Fruit fly (Drosophila melanogaster) whole organism, embryonic: ENCODE results near the gene Cat.

ENCODE experiments used
- C15 ChIP-seq: fragments of 200-800 bp; sonication (Bioruptor generic); IDR thresholded peaks from 3 replicates; pipeline ENCODE4 v1.3.6; 2022; ENCODE audit warnings: missing biosample characterization, missing genetic modification characterization
- CG1024 ChIP-seq: fragments of 200-800 bp; sonication (Bioruptor generic); IDR thresholded peaks from 2 replicates; pipeline ENCODE4 v1.3.6; 2022; ENCODE audit warnings: missing biosample characterization, missing genetic modification characterization
- CG11093 ChIP-seq: fragments of 200-800 bp; sonication (Bioruptor generic); IDR thresholded peaks from 3 replicates; pipeline ENCODE4 v1.3.6; 2022; ENCODE audit warnings: missing biosample characterization, missing genetic modification characterization
- CG12236 ChIP-seq: fragments of 200-800 bp; sonication (Bioruptor generic); optimal IDR thresholded peaks from 2 replicates; lab custom pipeline; 2016; ENCODE audit warnings: missing biosample characterization, missing genetic modification characterization
- CG12659 ChIP-seq: fragments of 200-800 bp; sonication (Bioruptor generic); optimal IDR thresholded peaks from 3 replicates; lab custom pipeline; 2017; ENCODE audit warnings: mild to moderate bottlenecking, missing biosample characterization, missing genetic modification reagents, missing genetic modification characterization
- CG13624 ChIP-seq: fragments of 200-800 bp; sonication (Bioruptor generic); optimal IDR thresholded peaks from 2 replicates; lab custom pipeline; 2016; ENCODE audit warnings: missing biosample characterization, missing genetic modification characterization
- CG13775 ChIP-seq: fragments of 200-800 bp; sonication (Bioruptor generic); optimal IDR thresholded peaks from 3 replicates; lab custom pipeline; 2017; ENCODE audit warnings: missing biosample characterization, mild to moderate bottlenecking, missing genetic modification characterization
- CG1603 ChIP-seq: fragments of 200-800 bp; sonication (Bioruptor generic); optimal IDR thresholded peaks from 2 replicates; lab custom pipeline; 2019; ENCODE audit warnings: missing biosample characterization, mild to moderate bottlenecking, missing genetic modification characterization, moderate library complexity
- CG17568 ChIP-seq: fragments of 200-800 bp; sonication (Bioruptor generic); optimal IDR thresholded peaks from 2 replicates; lab custom pipeline; 2018; ENCODE audit warnings: missing biosample characterization, mild to moderate bottlenecking, missing genetic modification characterization, moderate library complexity
- CG5953 ChIP-seq: fragments of 200-800 bp; sonication (Bioruptor generic); IDR thresholded peaks from 2 replicates; pipeline ENCODE4 v1.3.6; 2022; ENCODE audit warnings: missing biosample characterization, missing genetic modification characterization
- CG6254 ChIP-seq: fragments of 200-800 bp; sonication (Bioruptor generic); optimal IDR thresholded peaks from 3 replicates; lab custom pipeline; 2017; ENCODE audit warnings: mild to moderate bottlenecking, missing biosample characterization, missing genetic modification reagents, missing genetic modification characterization
- CG7271 ChIP-seq: fragments of 200-800 bp; sonication (Bioruptor generic); optimal IDR thresholded peaks from 2 replicates; lab custom pipeline; 2018; ENCODE audit warnings: missing biosample characterization, mild to moderate bottlenecking, missing genetic modification characterization, moderate library complexity
- CG7372 ChIP-seq: fragments of 200-800 bp; sonication (Bioruptor generic); IDR thresholded peaks from 2 replicates; pipeline ENCODE4 v1.3.6; 2022; ENCODE audit warnings: missing biosample characterization, missing genetic modification characterization
- CG7745 ChIP-seq: fragments of 200-800 bp; sonication (Bioruptor generic); optimal IDR thresholded peaks from 2 replicates; lab custom pipeline; 2018; ENCODE audit warnings: missing biosample characterization, mild to moderate bottlenecking, missing genetic modification characterization, moderate library complexity
- CG7987 ChIP-seq: fragments of 200-800 bp; sonication (Bioruptor generic); optimal IDR thresholded peaks from 2 replicates; lab custom pipeline; 2018; ENCODE audit warnings: missing biosample characterization, mild to moderate bottlenecking, missing genetic modification characterization, moderate library complexity
- CG8478 ChIP-seq: fragments of >200 bp; optimal IDR thresholded peaks from 2 replicates; lab custom pipeline; 2018
- CG9797 ChIP-seq: fragments of 200-800 bp; sonication (Bioruptor generic); optimal IDR thresholded peaks from 3 replicates; lab custom pipeline; 2018; ENCODE audit warnings: missing biosample characterization, mild to moderate bottlenecking, missing genetic modification characterization
- Dref ChIP-seq: fragments of 200-800 bp; sonication (Bioruptor generic); IDR thresholded peaks from 2 replicates; pipeline ENCODE4 v1.3.6; 2022; ENCODE audit warnings: missing biosample characterization, missing genetic modification characterization
- Fer1 ChIP-seq: fragments of 200-800 bp; sonication (Bioruptor generic); optimal IDR thresholded peaks from 2 replicates; lab custom pipeline; 2017; ENCODE audit warnings: missing biosample characterization, mild to moderate bottlenecking, missing genetic modification characterization
- HLH3B ChIP-seq: fragments of 200-800 bp; sonication (Bioruptor generic); IDR thresholded peaks from 2 replicates; pipeline ENCODE4 v1.3.6; 2022; ENCODE audit warnings: missing biosample characterization, missing genetic modification characterization
- Hand ChIP-seq: fragments of 200-800 bp; sonication (Bioruptor generic); optimal IDR thresholded peaks from 2 replicates; lab custom pipeline; 2017; ENCODE audit warnings: mild to moderate bottlenecking, missing biosample characterization, missing genetic modification reagents, missing genetic modification characterization
- Hey ChIP-seq: fragments of 200-800 bp; sonication (Bioruptor generic); optimal IDR thresholded peaks from 3 replicates; lab custom pipeline; 2018; ENCODE audit warnings: missing biosample characterization, mild to moderate bottlenecking, missing genetic modification characterization
- Lhr ChIP-seq: fragments of 200-800 bp; sonication (Bioruptor generic); optimal IDR thresholded peaks from 3 replicates; lab custom pipeline; 2017; ENCODE audit warnings: mild to moderate bottlenecking, missing biosample characterization, missing genetic modification reagents, missing genetic modification characterization
- Mad ChIP-seq: fragments of 200-800 bp; sonication (Bioruptor generic); optimal IDR thresholded peaks from 2 replicates; lab custom pipeline; 2016; ENCODE audit warnings: missing biosample characterization, missing genetic modification characterization
- Rfx ChIP-seq: fragments of 200-800 bp; sonication (Bioruptor generic); IDR thresholded peaks from 2 replicates; pipeline ENCODE4 v1.3.6; 2022; ENCODE audit warnings: missing biosample characterization, missing genetic modification characterization
- Sox102F ChIP-seq: fragments of 200-800 bp; sonication (Bioruptor generic); optimal IDR thresholded peaks from 2 replicates; lab custom pipeline; 2018; ENCODE audit warnings: missing biosample characterization, mild to moderate bottlenecking, missing genetic modification characterization, moderate library complexity
- az2 ChIP-seq: fragments of 200-800 bp; sonication (Bioruptor generic); optimal IDR thresholded peaks from 3 replicates; lab custom pipeline; 2016; ENCODE audit warnings: missing biosample characterization, missing genetic modification characterization
- bigmax ChIP-seq: fragments of 200-800 bp; sonication (Bioruptor generic); optimal IDR thresholded peaks from 2 replicates; lab custom pipeline; 2018; ENCODE audit warnings: missing biosample characterization, mild to moderate bottlenecking, missing genetic modification characterization
- bsh ChIP-seq, 2 experiments: fragments of 200-800 bp; sonication (Bioruptor generic); optimal IDR thresholded peaks; 2 replicates each; lab custom pipeline; 2017 to 2018; ENCODE audit warnings: mild to moderate bottlenecking in 2 of 2, missing biosample characterization in 2 of 2, missing genetic modification characterization in 2 of 2, moderate library complexity in 1 of 2
- btn ChIP-seq: fragments of 200-800 bp; sonication (Bioruptor generic); optimal IDR thresholded peaks from 2 replicates; lab custom pipeline; 2016; ENCODE audit warnings: missing biosample characterization, missing genetic modification characterization
- chif ChIP-seq, 2 experiments: fragments of 200-800 bp; sonication (Bioruptor generic); optimal IDR thresholded peaks; 3 replicates each; lab custom pipeline; 2016; ENCODE audit warnings: missing biosample characterization in 2 of 2, missing genetic modification characterization in 2 of 2
- corto ChIP-seq: fragments of 200-800 bp; sonication (Bioruptor generic); optimal IDR thresholded peaks from 2 replicates; lab custom pipeline; 2016; ENCODE audit warnings: missing biosample characterization, mild to moderate bottlenecking, missing genetic modification characterization, moderate library complexity
- dan ChIP-seq: fragments of 200-800 bp; sonication (Bioruptor generic); IDR thresholded peaks from 2 replicates; pipeline ENCODE4 v1.3.6; 2022; ENCODE audit warnings: missing biosample characterization, missing genetic modification characterization
- dm ChIP-seq: fragments of 200-800 bp; sonication (Bioruptor generic); optimal IDR thresholded peaks from 3 replicates; lab custom pipeline; 2016; ENCODE audit warnings: missing biosample characterization, missing genetic modification characterization
- dmrt99B ChIP-seq: fragments of 200-800 bp; sonication (Bioruptor generic); optimal IDR thresholded peaks from 2 replicates; lab custom pipeline; 2018; ENCODE audit warnings: missing biosample characterization, mild to moderate bottlenecking, missing genetic modification characterization, moderate library complexity
- exex ChIP-seq: fragments of 200-800 bp; sonication (Bioruptor generic); optimal IDR thresholded peaks from 4 replicates; lab custom pipeline; 2018; ENCODE audit warnings: missing biosample characterization, mild to moderate bottlenecking, missing genetic modification characterization, moderate library complexity
- fd102C ChIP-seq: fragments of 200-800 bp; sonication (Bioruptor generic); optimal IDR thresholded peaks from 2 replicates; lab custom pipeline; 2018; ENCODE audit warnings: missing biosample characterization, mild to moderate bottlenecking, missing genetic modification characterization, moderate library complexity
- hth ChIP-seq: fragments of >200 bp; optimal IDR thresholded peaks from 2 replicates; lab custom pipeline; 2017; ENCODE audit warnings: inconsistent platforms
- insv ChIP-seq, 2 experiments: fragments of 200-800 bp; sonication (Bioruptor generic); optimal IDR thresholded peaks; 3 replicates each; lab custom pipeline; 2016 to 2018; ENCODE audit warnings: missing biosample characterization in 2 of 2, missing genetic modification characterization in 2 of 2
- klu ChIP-seq: fragments of 200-800 bp; sonication (Bioruptor generic); IDR thresholded peaks from 2 replicates; pipeline ENCODE4 v1.3.6; 2022; ENCODE audit warnings: missing biosample characterization, missing genetic modification characterization
- otp ChIP-seq: fragments of 200-800 bp; sonication (Bioruptor generic); IDR thresholded peaks from 3 replicates; pipeline ENCODE4, ENCODE4 v1.3.6; 2022; ENCODE audit warnings: missing biosample characterization, missing genetic modification characterization
- pb ChIP-seq: fragments of 200-800 bp; sonication (Bioruptor generic); optimal IDR thresholded peaks from 3 replicates; lab custom pipeline; 2016; ENCODE audit warnings: missing biosample characterization, missing genetic modification characterization
- peb ChIP-seq: fragments of 200-800 bp; sonication (Bioruptor generic); IDR thresholded peaks from 2 replicates; pipeline ENCODE4 v1.3.6; 2022; ENCODE audit warnings: missing biosample characterization, missing genetic modification characterization
- pita ChIP-seq: fragments of 200-800 bp; sonication (Bioruptor generic); optimal IDR thresholded peaks from 2 replicates; lab custom pipeline; 2017; ENCODE audit warnings: missing biosample characterization, mild to moderate bottlenecking, missing genetic modification characterization
- ranshi ChIP-seq: fragments of 200-800 bp; sonication (Bioruptor generic); IDR thresholded peaks from 2 replicates; pipeline ENCODE4 v1.3.6; 2022; ENCODE audit warnings: missing biosample characterization, missing genetic modification characterization
- ro ChIP-seq: fragments of 200-800 bp; sonication (Bioruptor generic); IDR thresholded peaks from 2 replicates; pipeline ENCODE4 v1.3.6; 2022; ENCODE audit warnings: missing biosample characterization, missing genetic modification characterization
- sima ChIP-seq: fragments of 200-800 bp; sonication (Bioruptor generic); optimal IDR thresholded peaks from 2 replicates; lab custom pipeline; 2016; ENCODE audit warnings: missing biosample characterization, missing genetic modification characterization
- slbo ChIP-seq: fragments of 200-800 bp; sonication (Bioruptor generic); IDR thresholded peaks from 2 replicates; pipeline ENCODE4 v1.3.6; 2022; ENCODE audit warnings: missing biosample characterization, missing genetic modification characterization
- slp2 ChIP-seq: fragments of 200-800 bp; sonication (Bioruptor generic); optimal IDR thresholded peaks from 2 replicates; lab custom pipeline; 2016; ENCODE audit warnings: missing biosample characterization, missing genetic modification characterization
- sqz ChIP-seq: fragments of 200-800 bp; sonication (Bioruptor generic); optimal IDR thresholded peaks from 3 replicates; lab custom pipeline; 2018; ENCODE audit warnings: missing biosample characterization, mild to moderate bottlenecking, missing genetic modification characterization
- unpg ChIP-seq: fragments of 200-800 bp; sonication (Bioruptor generic); optimal IDR thresholded peaks from 3 replicates; lab custom pipeline; 2018; ENCODE audit warnings: missing biosample characterization, mild to moderate bottlenecking, missing genetic modification characterization, moderate library complexity
- wek ChIP-seq: fragments of 200-800 bp; sonication (Bioruptor generic); optimal IDR thresholded peaks from 3 replicates; lab custom pipeline; 2018; ENCODE audit warnings: missing biosample characterization, mild to moderate bottlenecking, missing genetic modification characterization, moderate library complexity
- zen ChIP-seq: fragments of 200-800 bp; sonication (Bioruptor generic); optimal IDR thresholded peaks from 3 replicates; lab custom pipeline; 2018; ENCODE audit warnings: missing biosample characterization, mild to moderate bottlenecking, missing genetic modification characterization, moderate library complexity

Cat gene

DNA sequence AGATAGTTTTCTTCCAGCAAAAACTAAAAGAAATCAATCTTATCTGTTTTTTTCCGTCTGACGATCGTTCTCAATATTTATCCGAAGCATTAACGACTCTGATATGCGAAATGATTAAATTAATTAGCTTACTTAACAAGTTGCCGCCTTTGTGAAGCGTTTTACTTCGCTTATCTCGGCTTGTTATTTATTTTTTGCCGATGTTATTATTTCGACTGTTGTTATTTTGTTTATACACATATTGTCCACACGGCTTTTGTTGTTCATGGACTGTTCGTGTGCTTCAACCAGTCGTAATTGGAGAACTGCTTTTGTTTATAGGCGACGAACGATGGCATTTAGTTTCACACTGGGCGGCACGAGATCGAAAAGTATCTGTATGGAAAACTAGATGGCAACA lies 10.8 kb downstream of the Cat start (continued):
- no peak for TF ChIP-seq Dref (GFP tag; lab: Robert Waterston, UW)
- no peak for TF ChIP-seq CG12236 (GFP tag; lab: Kevin White, UChicago)
- no peak for TF ChIP-seq Mad (GFP tag; lab: Kevin White, UChicago)
- TF ChIP-seq otp (GFP tag; lab: Robert Waterston, UW) = no peak
- peak; percentile 2 for TF ChIP-seq exex (tag; lab: Kevin White, UChicago)
- no peak for TF ChIP-seq az2 (GFP tag; lab: Kevin White, UChicago)
- no peak for TF ChIP-seq pb (GFP tag; lab: Kevin White, UChicago)
- no peak for TF ChIP-seq C15 (GFP tag; lab: Robert Waterston, UW)
- peak; percentile 62 for TF ChIP-seq Fer1 (GFP tag; lab: Kevin White, UChicago)
- no peak for TF ChIP-seq dmrt99B
- no peak for TF ChIP-seq zen
- TF ChIP-seq insv (GFP tag; optimal IDR thresholded peaks at IDR 0.05; lab: Kevin White, UChicago) = no peak
- peak; percentile 9 for TF ChIP-seq unpg (GFP tag; lab: Kevin White, UChicago)
- TF ChIP-seq CG7987 (GFP tag; lab: Kevin White, UChicago) = peak; percentile 67
- no peak for TF ChIP-seq CG1024
- TF ChIP-seq CG9797 = no peak
- no peak for TF ChIP-seq fd102C (GFP tag; lab: Kevin White, UChicago)
- TF ChIP-seq ro (GFP tag; lab: Robert Waterston, UW) = no peak
- no peak for TF ChIP-seq slbo (GFP tag; lab: Robert Waterston, UW)
- no peak for TF ChIP-seq bsh (GFP tag; optimal IDR thresholded peaks at IDR 0.05; lab: Kevin White, UChicago)
- no peak for TF ChIP-seq btn (GFP tag; lab: Kevin White, UChicago)
- TF ChIP-seq CG17568 (GFP tag; lab: Kevin White, UChicago) = peak; percentile 35
- TF ChIP-seq Sox102F (GFP tag; lab: Kevin White, UChicago) = no peak
- TF ChIP-seq CG5953 (GFP tag; lab: Robert Waterston, UW) = no peak
- TF ChIP-seq bigmax = no peak
- no peak for TF ChIP-seq hth (lab: Kevin White, UChicago)
- no peak for TF ChIP-seq peb
- TF ChIP-seq CG8478 (lab: Kevin White, UChicago) = no peak
- no peak for TF ChIP-seq CG13624 (GFP tag; lab: Kevin White, UChicago)
- TF ChIP-seq chif (GFP tag; optimal IDR thresholded peaks at IDR 0.05; lab: Kevin White, UChicago) = no peak
- TF ChIP-seq dm (GFP tag; lab: Kevin White, UChicago) = no peak
- TF ChIP-seq Hand = no peak
- TF ChIP-seq sqz (GFP tag; lab: Kevin White, UChicago) = no peak
- no peak for TF ChIP-seq CG7271 (tag; lab: Kevin White, UChicago)
- TF ChIP-seq CG7372 (GFP tag; lab: Robert Waterston, UW) = no peak
- no peak for TF ChIP-seq Hey (tag; lab: Kevin White, UChicago)
- no peak for TF ChIP-seq corto
- no peak for TF ChIP-seq Lhr (GFP tag; lab: Kevin White, UChicago)
- no peak for TF ChIP-seq Rfx
- TF ChIP-seq CG7745 (tag; lab: Kevin White, UChicago) = no peak
- no peak for TF ChIP-seq CG1603 (tag; lab: Kevin White, UChicago)
- TF ChIP-seq HLH3B (GFP tag; lab: Robert Waterston, UW) = no peak
- TF ChIP-seq CG13775 = no peak
- TF ChIP-seq dan (GFP tag; lab: Robert Waterston, UW) = no peak
- TF ChIP-seq klu (GFP tag; lab: Robert Waterston, UW) = no peak
- TF ChIP-seq sima (GFP tag; lab: Kevin White, UChicago) = no peak
- TF ChIP-seq slp2 (GFP tag; lab: Kevin White, UChicago) = no peak
- no peak for TF ChIP-seq CG6254 (GFP tag; lab: Kevin White, UChicago)
- TF ChIP-seq ranshi (GFP tag; lab: Robert Waterston, UW) = no peak
- TF ChIP-seq pita (GFP tag; lab: Kevin White, UChicago) = no peak
- TF ChIP-seq wek (GFP tag; lab: Kevin White, UChicago) = peak; percentile 28
- TF ChIP-seq CG12659 (GFP tag; lab: Kevin White, UChicago) = peak; percentile 32
- no peak for TF ChIP-seq CG11093 (GFP tag; lab: Robert Waterston, UW)
